Fruit fly (Drosophila melanogaster) whole organism, prepupa: ENCODE results near the gene CG6878.

Experiments
- CG10631 ChIP-seq: fragments of 200-800 bp; sonication (Bioruptor generic); optimal IDR thresholded peaks from 2 replicates; lab custom pipeline; 2016; ENCODE audit warnings: missing biosample characterization, missing genetic modification characterization
- CG11294 ChIP-seq: fragments of 200-800 bp; sonication (Bioruptor generic); IDR thresholded peaks from 2 replicates; pipeline ENCODE4 v1.3.6; 2022; ENCODE audit warnings: missing biosample characterization, missing genetic modification characterization
- CG11902 ChIP-seq: fragments of 200-800 bp; sonication (Bioruptor generic); optimal IDR thresholded peaks from 3 replicates; lab custom pipeline; 2016; ENCODE audit warnings: missing biosample characterization, missing genetic modification characterization
- CG15336 ChIP-seq: fragments of 200-800 bp; sonication (Bioruptor generic); IDR thresholded peaks from 2 replicates; pipeline ENCODE4 v1.3.6; 2022; ENCODE audit warnings: missing biosample characterization, missing genetic modification characterization
- CG16779 ChIP-seq: fragments of 200-800 bp; sonication (Bioruptor generic); optimal IDR thresholded peaks from 3 replicates; lab custom pipeline; 2017; ENCODE audit warnings: missing biosample characterization, mild to moderate bottlenecking, missing genetic modification characterization
- CG3032 ChIP-seq: fragments of 200-800 bp; optimal IDR thresholded peaks from 2 replicates; lab custom pipeline; 2019; ENCODE audit warnings: missing biosample characterization, mild to moderate bottlenecking, missing genetic modification characterization, moderate library complexity
- CG31627 ChIP-seq: fragments of 200-800 bp; sonication (Bioruptor generic); optimal IDR thresholded peaks from 3 replicates; lab custom pipeline; 2016; ENCODE audit warnings: missing biosample characterization, missing genetic modification characterization
- CG34406 ChIP-seq: fragments of 200-800 bp; sonication (Bioruptor generic); optimal IDR thresholded peaks from 3 replicates; lab custom pipeline; 2016; ENCODE audit warnings: missing biosample characterization, missing genetic modification characterization
- CG3919 ChIP-seq: fragments of 200-800 bp; sonication (Bioruptor generic); optimal IDR thresholded peaks from 3 replicates; lab custom pipeline; 2016; ENCODE audit warnings: missing biosample characterization, missing genetic modification characterization
- CG4318 ChIP-seq: fragments of 200-800 bp; sonication (Bioruptor generic); optimal IDR thresholded peaks from 3 replicates; lab custom pipeline; 2017; ENCODE audit warnings: missing biosample characterization, mild to moderate bottlenecking, missing genetic modification characterization
- CG6163 ChIP-seq: fragments of 200-800 bp; sonication (Bioruptor generic); IDR thresholded peaks from 3 replicates; pipeline ENCODE4 v1.3.6; 2022; ENCODE audit warnings: missing biosample characterization, missing genetic modification characterization
- CG6792 ChIP-seq: fragments of 200-800 bp; sonication (Bioruptor generic); optimal IDR thresholded peaks from 3 replicates; lab custom pipeline; 2016; ENCODE audit warnings: missing biosample characterization, missing genetic modification characterization
- CG6854 ChIP-seq: fragments of 200-800 bp; sonication (Bioruptor generic); optimal IDR thresholded peaks from 2 replicates; lab custom pipeline; 2017; ENCODE audit warnings: missing biosample characterization, mild to moderate bottlenecking, missing genetic modification characterization
- CG7368 ChIP-seq: fragments of 200-800 bp; sonication (Bioruptor generic); optimal IDR thresholded peaks from 3 replicates; lab custom pipeline; 2016; ENCODE audit warnings: missing biosample characterization, missing genetic modification characterization
- CG8319 ChIP-seq: fragments of 200-800 bp; sonication (Bioruptor generic); optimal IDR thresholded peaks from 3 replicates; lab custom pipeline; 2016; ENCODE audit warnings: missing biosample characterization, missing genetic modification characterization
- CG8632 ChIP-seq: fragments of 200-800 bp; sonication (Bioruptor generic); optimal IDR thresholded peaks from 3 replicates; lab custom pipeline; 2016; ENCODE audit warnings: missing biosample characterization, missing genetic modification characterization
- Eip75B ChIP-seq: fragments of 200-800 bp; sonication (Bioruptor generic); optimal IDR thresholded peaks from 3 replicates; lab custom pipeline; 2016; ENCODE audit warnings: missing biosample characterization, missing genetic modification characterization
- Eip78C ChIP-seq: fragments of 200-800 bp; sonication (Bioruptor generic); peaks from one replicate; lab custom pipeline; 2016; ENCODE audit warnings: missing biosample characterization, missing genetic modification characterization
- Eip93F ChIP-seq: fragments of 200-800 bp; sonication (Bioruptor generic); optimal IDR thresholded peaks from 2 replicates; lab custom pipeline; 2016; ENCODE audit warnings: missing biosample characterization, mild to moderate bottlenecking, missing genetic modification characterization
- Ets21C ChIP-seq: fragments of 200-800 bp; sonication (Bioruptor generic); optimal IDR thresholded peaks from 3 replicates; lab custom pipeline; 2016; ENCODE audit warnings: missing biosample characterization, missing genetic modification characterization
- Gug ChIP-seq: fragments of 200-800 bp; sonication (Bioruptor generic); IDR thresholded peaks from 2 replicates; pipeline ENCODE4 v1.3.6; 2022; ENCODE audit warnings: missing biosample characterization, missing genetic modification characterization
- Hr38 ChIP-seq: sonication (Bioruptor generic); optimal IDR thresholded peaks from 2 replicates; lab custom pipeline; 2016; ENCODE audit warnings: missing biosample characterization, missing genetic modification characterization
- Hr39 ChIP-seq: fragments of 200-800 bp; sonication (Bioruptor generic); optimal IDR thresholded peaks from 2 replicates; lab custom pipeline; 2016; ENCODE audit warnings: missing biosample characterization, missing genetic modification characterization
- Hr4 ChIP-seq: fragments of 200-800 bp; sonication (Bioruptor generic); optimal IDR thresholded peaks from 3 replicates; lab custom pipeline; 2016; ENCODE audit warnings: missing biosample characterization, missing genetic modification characterization
- Lpt ChIP-seq: fragments of 200-800 bp; sonication (Bioruptor generic); optimal IDR thresholded peaks from 3 replicates; lab custom pipeline; 2016; ENCODE audit warnings: missing biosample characterization, missing genetic modification characterization
- OdsH ChIP-seq: fragments of 200-800 bp; sonication (Bioruptor generic); optimal IDR thresholded peaks from 3 replicates; lab custom pipeline; 2016; ENCODE audit warnings: missing biosample characterization, missing genetic modification characterization
- Sox102F ChIP-seq: fragments of 200-800 bp; sonication (Bioruptor generic); optimal IDR thresholded peaks from 2 replicates; lab custom pipeline; 2016; ENCODE audit warnings: missing biosample characterization, mild to moderate bottlenecking, missing genetic modification characterization
- Sox14 ChIP-seq: fragments of 200-800 bp; sonication (Bioruptor generic); optimal IDR thresholded peaks from 3 replicates; lab custom pipeline; 2016; ENCODE audit warnings: missing biosample characterization, missing genetic modification characterization
- achi ChIP-seq: fragments of 200-800 bp; sonication (Bioruptor generic); optimal IDR thresholded peaks from 3 replicates; lab custom pipeline; 2016; ENCODE audit warnings: missing biosample characterization, missing genetic modification characterization
- acj6 ChIP-seq: fragments of 200-800 bp; sonication (Bioruptor generic); optimal IDR thresholded peaks from 3 replicates; lab custom pipeline; 2016; ENCODE audit warnings: missing biosample characterization, missing genetic modification characterization
- cyc ChIP-seq: fragments of 200-800 bp; sonication (Bioruptor generic); optimal IDR thresholded peaks from 3 replicates; lab custom pipeline; 2016; ENCODE audit warnings: missing biosample characterization, missing genetic modification characterization
- dac ChIP-seq: fragments of 200-800 bp; sonication (Bioruptor generic); optimal IDR thresholded peaks from 2 replicates; lab custom pipeline; 2017; ENCODE audit warnings: missing biosample characterization, mild to moderate bottlenecking, missing genetic modification characterization
- eg ChIP-seq: fragments of 200-800 bp; sonication (Bioruptor generic); IDR thresholded peaks from 3 replicates; pipeline ENCODE4 v1.3.6; 2022; ENCODE audit warnings: missing biosample characterization, missing genetic modification characterization
- esn ChIP-seq: fragments of 200-800 bp; sonication (Bioruptor generic); optimal IDR thresholded peaks from 2 replicates; lab custom pipeline; 2016; ENCODE audit warnings: missing biosample characterization, mild to moderate bottlenecking, missing genetic modification characterization, moderate library complexity
- fd59A ChIP-seq: fragments of 200-800 bp; sonication (Bioruptor generic); optimal IDR thresholded peaks from 2 replicates; lab custom pipeline; 2017; ENCODE audit warnings: missing biosample characterization, mild to moderate bottlenecking, missing genetic modification characterization, missing genetic modification reagents
- fd85E ChIP-seq: fragments of 200-800 bp; sonication (Bioruptor generic); optimal IDR thresholded peaks from 3 replicates; lab custom pipeline; 2016; ENCODE audit warnings: missing biosample characterization, missing genetic modification characterization
- fkh ChIP-seq: fragments of 200-800 bp; sonication (Bioruptor generic); optimal IDR thresholded peaks from 3 replicates; lab custom pipeline; 2017; ENCODE audit warnings: missing biosample characterization, mild to moderate bottlenecking, missing genetic modification characterization, moderate library complexity
- lz ChIP-seq: fragments of 200-800 bp; sonication (Bioruptor generic); optimal IDR thresholded peaks from 3 replicates; lab custom pipeline; 2016; ENCODE audit warnings: missing biosample characterization, missing genetic modification characterization
- pdm3 ChIP-seq: fragments of 200-800 bp; sonication (Bioruptor generic); optimal IDR thresholded peaks from 3 replicates; lab custom pipeline; 2016; ENCODE audit warnings: missing biosample characterization, missing genetic modification characterization
- salr ChIP-seq, 2 experiments: fragments of 200-800 bp; sonication (Bioruptor generic); optimal IDR thresholded peaks; 3 replicates each; lab custom pipeline; 2016 to 2018; ENCODE audit warnings: missing biosample characterization in 2 of 2, missing genetic modification characterization in 2 of 2, mild to moderate bottlenecking in 1 of 2
- svp ChIP-seq: fragments of 200-800 bp; sonication (Bioruptor generic); peaks from one replicate; lab custom pipeline; 2016; ENCODE audit warnings: missing biosample characterization, missing genetic modification characterization
- vri ChIP-seq: fragments of 200-800 bp; sonication (Bioruptor generic); optimal IDR thresholded peaks from 3 replicates; lab custom pipeline; 2016; ENCODE audit warnings: missing biosample characterization, mild to moderate bottlenecking, missing genetic modification characterization

The CG6878 gene

DNA sequence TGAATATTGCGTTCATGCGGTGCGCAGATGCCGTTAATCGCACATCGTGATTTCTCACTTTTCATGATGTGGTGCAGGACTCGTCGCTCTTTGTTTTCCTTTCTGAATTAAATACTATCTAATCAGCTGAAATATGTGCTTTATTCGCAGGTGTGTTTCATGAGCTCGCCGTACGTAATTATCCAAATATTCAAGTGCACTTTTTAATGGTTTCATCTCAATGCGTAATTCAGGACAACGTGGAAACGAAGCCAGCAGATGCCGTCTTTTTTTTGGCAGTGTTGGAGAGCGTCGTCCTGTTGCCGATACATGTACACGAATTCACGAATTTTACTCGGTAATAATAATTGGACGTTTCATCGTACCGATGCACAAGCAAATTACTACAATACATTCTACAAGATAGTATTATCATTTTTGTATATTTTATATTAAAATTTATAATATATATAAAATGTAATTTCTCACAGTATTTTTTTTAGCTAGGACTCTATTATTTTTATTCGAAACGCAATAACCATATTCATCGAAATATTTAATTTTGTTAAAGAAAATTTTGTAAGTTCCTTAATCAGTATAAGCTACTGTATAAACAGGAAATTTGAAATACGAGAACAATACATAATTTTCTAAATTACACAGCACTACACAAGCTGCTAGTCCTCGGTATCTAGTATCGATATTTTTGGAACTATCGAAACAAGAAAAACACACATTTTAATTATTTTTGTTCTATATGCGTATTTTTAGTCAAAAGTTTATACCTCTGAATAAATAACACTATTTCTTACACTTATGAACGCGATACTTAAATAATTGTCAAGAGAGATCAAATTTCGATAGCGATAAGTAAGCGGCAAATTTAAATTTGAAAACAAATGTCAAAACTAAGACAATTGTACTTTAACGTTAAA is 24.7 kb upstream of the CG6878 start, which contains the start of gene CG12316 (continued):
- TF ChIP-seq Lpt (GFP tag; lab: Kevin White, UChicago) (peak; percentile 85), Eip93F (GFP tag; lab: Kevin White, UChicago) (peak; percentile 85), CG15336 (GFP tag; lab: Robert Waterston, UW) (peak; percentile 96), Sox14 (GFP tag; lab: Kevin White, UChicago) (peak; percentile 97), Gug (GFP tag; lab: Robert Waterston, UW) (peak; percentile 84), CG11902 (GFP tag; lab: Kevin White, UChicago) (peak; percentile 83), pdm3 (GFP tag; lab: Kevin White, UChicago) (peak; percentile 95), CG3919 (GFP tag; lab: Kevin White, UChicago) (peak; percentile 97), Hr39 (GFP tag; lab: Kevin White, UChicago) (peak; percentile 96), Eip75B (GFP tag; lab: Kevin White, UChicago) (peak; percentile 98), svp (GFP tag; lab: Kevin White, UChicago) (peak; percentile 98), fd85E (peak; percentile 93), Sox102F (GFP tag; lab: Kevin White, UChicago) (peak; percentile 99), CG31627 (GFP tag; lab: Kevin White, UChicago) (peak; percentile 97), CG16779 (tag; lab: Kevin White, UChicago) (peak; percentile 93), CG7368 (GFP tag; lab: Kevin White, UChicago) (peak; percentile 95), CG10631 (GFP tag; lab: Kevin White, UChicago) (peak; percentile 92), CG6854 (peak; percentile 97), fd59A (peak; percentile 91), CG34406 (GFP tag; lab: Kevin White, UChicago) (peak; percentile 94), lz (peak; percentile 98), fkh (GFP tag; lab: Kevin White, UChicago) (no peak), cyc (GFP tag; lab: Kevin White, UChicago) (peak; percentile 95), CG8632 (GFP tag; lab: Kevin White, UChicago) (peak; percentile 94), CG6163 (GFP tag; lab: Robert Waterston, UW) (peak; percentile 95), Hr38 (GFP tag; lab: Kevin White, UChicago) (no peak), achi (GFP tag; lab: Kevin White, UChicago) (peak; percentile 95), CG4318 (GFP tag; lab: Kevin White, UChicago) (peak; percentile 88), eg (GFP tag; lab: Robert Waterston, UW) (peak; percentile 90), Hr4 (GFP tag; lab: Kevin White, UChicago) (peak; percentile 97), OdsH (GFP tag; lab: Kevin White, UChicago) (peak; percentile 94)
- TF ChIP-seq, all 60 proteins: peak for 58

DNA sequence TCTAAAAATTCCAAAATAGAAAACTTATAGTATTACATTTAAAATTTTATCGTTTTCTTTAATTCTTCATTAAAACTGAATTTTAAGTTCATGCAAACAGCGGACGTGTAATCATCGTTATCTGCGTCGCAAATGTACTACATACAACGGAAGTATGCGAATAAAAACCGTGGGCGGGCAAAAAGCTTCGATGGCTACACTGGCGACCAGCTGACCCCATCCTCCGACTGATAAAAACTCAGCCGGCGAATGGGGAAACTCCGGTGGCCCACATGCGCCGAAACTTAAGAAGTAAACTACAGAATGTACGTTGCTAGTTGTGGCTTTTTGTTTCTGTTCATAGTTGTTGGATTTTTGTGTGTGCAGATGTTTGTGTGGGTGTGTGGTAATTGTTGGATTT is 23.8 kb upstream of the CG6878 start:
- peak; percentile 19 for TF ChIP-seq Eip78C (GFP tag; lab: Kevin White, UChicago)
- TF ChIP-seq CG11294 (GFP tag; lab: Robert Waterston, UW) = no peak
- peak; percentile 78 for TF ChIP-seq svp (GFP tag; lab: Kevin White, UChicago)

DNA sequence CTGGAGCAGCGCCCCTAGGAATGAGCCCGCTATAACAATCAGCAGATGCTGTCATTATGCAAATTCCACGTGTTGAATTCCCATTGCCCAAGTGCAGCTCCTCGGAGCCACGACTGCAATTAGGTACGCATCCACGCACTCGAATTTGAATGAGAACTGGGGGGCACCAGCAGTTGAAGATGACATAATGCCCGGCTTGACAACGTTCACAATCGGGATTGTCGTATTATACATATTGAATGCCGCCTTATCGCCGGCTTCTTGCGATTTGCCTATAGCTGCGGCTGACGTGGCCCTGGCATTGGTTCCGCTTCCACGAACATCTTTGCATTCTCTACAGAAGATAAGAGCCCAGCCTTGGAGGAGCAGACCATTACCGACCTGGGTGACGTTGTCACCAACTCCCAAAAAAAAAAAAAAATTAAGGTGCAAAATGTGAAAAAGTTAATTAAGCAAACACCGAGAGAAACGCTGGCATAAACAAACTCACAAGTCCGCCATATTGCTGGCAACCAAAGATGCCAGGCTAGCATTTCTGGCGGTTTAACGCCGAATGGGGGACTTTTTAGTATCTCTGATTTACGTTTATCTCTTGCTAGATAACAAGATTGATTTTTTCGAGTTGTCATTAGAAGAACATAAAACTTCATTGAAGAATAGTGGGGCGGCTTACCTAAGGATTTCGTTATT is 21.2 kb upstream of the CG6878 start:
- TF ChIP-seq svp (GFP tag; lab: Kevin White, UChicago) (peak; percentile 64), CG6854 (no peak), dac (GFP tag; lab: Kevin White, UChicago) (no peak), Eip78C (GFP tag; lab: Kevin White, UChicago) (peak; percentile 41), CG8632 (GFP tag; lab: Kevin White, UChicago) (no peak), CG6792 (GFP tag; lab: Kevin White, UChicago) (no peak), Sox14 (GFP tag; lab: Kevin White, UChicago) (no peak), CG6163 (GFP tag; lab: Robert Waterston, UW) (peak; percentile 19; the same call in 1 of the 3 replicates), CG10631 (GFP tag; lab: Kevin White, UChicago) (no peak), CG3919 (GFP tag; lab: Kevin White, UChicago) (no peak), Eip75B (GFP tag; lab: Kevin White, UChicago) (no peak), eg (GFP tag; lab: Robert Waterston, UW) (peak; percentile 34; the same call in 1 of the 3 replicates), lz (no peak), esn (no peak), CG3032 (tag; lab: Kevin White, UChicago) (no peak), CG7368 (GFP tag; lab: Kevin White, UChicago) (no peak), vri (GFP tag; lab: Kevin White, UChicago) (peak; percentile 96), Lpt (GFP tag; lab: Kevin White, UChicago) (no peak), Sox102F (GFP tag; lab: Kevin White, UChicago) (no peak), CG8319 (GFP tag; lab: Kevin White, UChicago) (no peak), CG34406 (GFP tag; lab: Kevin White, UChicago) (no peak), fd85E (no peak), acj6 (GFP tag; lab: Kevin White, UChicago) (no peak), salr (GFP tag; optimal IDR thresholded peaks at IDR 0.05; lab: Kevin White, UChicago) (no peak), Eip93F (GFP tag; lab: Kevin White, UChicago) (no peak), Ets21C (no peak)
